Fruit fly (Drosophila melanogaster): ENCODE measurements around the gene Ack.

Gene Ack

DNA sequence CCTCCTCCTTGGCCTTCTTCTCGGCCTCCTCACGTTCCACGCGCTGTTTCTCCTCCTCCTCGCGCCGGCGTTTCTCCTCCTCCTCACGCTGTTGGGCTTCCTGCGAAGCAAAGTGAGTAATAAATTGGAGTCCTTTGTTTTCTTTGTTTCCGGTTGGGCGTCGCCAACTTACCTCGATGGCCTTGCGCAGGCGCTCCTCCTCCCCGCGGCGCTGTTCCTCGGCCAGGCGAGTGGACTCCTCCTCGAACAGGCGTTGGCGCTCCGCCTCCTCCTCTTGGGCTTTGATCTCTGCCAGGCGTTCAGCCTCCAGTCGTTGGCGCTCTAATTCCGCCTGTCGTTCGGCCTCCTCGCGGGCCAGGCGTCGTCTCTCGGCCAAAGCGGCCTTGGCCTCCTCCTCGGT, 17.7 kb downstream of the Ack start:
- TF ChIP-seq CG11294 (GFP tag; IDR thresholded peaks at IDR 0.05): no peak
- TF ChIP-seq dac (GFP tag; optimal IDR thresholded peaks at IDR 0.05): no peak
- TF ChIP-seq Lpt (GFP tag; optimal IDR thresholded peaks at IDR 0.05): no peak
- TF ChIP-seq Smox (GFP tag; optimal IDR thresholded peaks at IDR 0.05): no peak
- no peak for TF ChIP-seq Hr39 (GFP tag; optimal IDR thresholded peaks at IDR 0.05)
- TF ChIP-seq Hr4 (GFP tag; optimal IDR thresholded peaks at IDR 0.05): no peak

DNA sequence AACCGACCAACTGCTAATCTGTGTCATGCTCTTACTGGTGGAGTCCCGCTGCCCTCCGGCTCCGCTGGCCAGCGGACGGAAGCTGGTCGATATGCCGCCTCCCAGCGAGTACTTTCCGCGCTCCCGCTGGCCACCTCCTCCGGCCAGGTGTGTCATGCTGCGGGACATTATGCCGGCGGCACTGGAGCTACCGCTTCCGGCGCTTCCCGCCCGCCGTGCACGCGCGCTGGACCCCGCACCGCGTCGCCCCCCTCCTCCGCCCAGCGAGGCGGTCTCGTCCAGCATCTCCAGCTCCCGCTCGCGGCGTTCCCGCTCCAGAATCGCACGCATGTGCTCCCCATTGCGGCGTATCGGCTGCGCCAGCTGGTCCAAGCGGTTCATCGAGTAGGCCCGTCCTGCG, 20.6 kb downstream of the Ack start:
- TF ChIP-seq Ets96B (tag; optimal IDR thresholded peaks at IDR 0.05) (no peak), CG8319 (GFP tag; optimal IDR thresholded peaks at IDR 0.05) (no peak), CG9139 (GFP tag; optimal IDR thresholded peaks at IDR 0.05) (no peak), CG32006 (GFP tag; optimal IDR thresholded peaks at IDR 0.05) (no peak), Smox (GFP tag; optimal IDR thresholded peaks at IDR 0.05) (no peak), CG6163 (GFP tag; IDR thresholded peaks at IDR 0.05) (no peak), CG16779 (tag; optimal IDR thresholded peaks at IDR 0.05) (no peak), acj6 (GFP tag; optimal IDR thresholded peaks at IDR 0.05) (no peak), CG8119 (GFP tag; IDR thresholded peaks at IDR 0.05) (no peak), CG6792 (GFP tag; optimal IDR thresholded peaks at IDR 0.05) (no peak)

DNA sequence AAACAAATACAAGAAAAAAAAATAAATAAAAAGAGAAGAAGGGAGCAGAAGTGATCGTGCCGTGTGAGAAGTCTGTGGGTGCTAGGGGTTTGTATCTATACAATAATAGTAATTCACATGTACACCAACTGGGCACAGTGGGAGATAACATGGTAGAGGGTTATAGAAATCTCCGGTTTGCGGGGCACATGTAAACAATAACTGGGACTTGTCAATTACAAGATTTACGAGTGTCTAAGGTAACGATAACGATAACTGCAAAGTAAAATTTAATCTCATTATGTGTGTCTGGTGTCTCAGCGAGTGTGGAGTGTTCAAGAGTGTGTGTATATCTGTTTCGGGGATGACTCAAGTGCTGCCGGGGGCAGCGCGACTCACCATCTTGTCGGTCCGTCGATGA, 22.8 kb downstream of the Ack start:
- TF ChIP-seq CG6163 (GFP tag; IDR thresholded peaks at IDR 0.05) (no peak), CG31627 (GFP tag; optimal IDR thresholded peaks at IDR 0.05) (no peak), fkh (GFP tag; optimal IDR thresholded peaks at IDR 0.05) (peak; percentile 61), svp (GFP tag) (peak; percentile 58), dsx (GFP tag; optimal IDR thresholded peaks at IDR 0.05; ENCODE audit: poor library complexity, severe bottlenecking) (no peak), Blimp-1 (GFP tag; optimal IDR thresholded peaks at IDR 0.05) (no peak), fd85E (GFP tag; optimal IDR thresholded peaks at IDR 0.05) (no peak), CG32006 (GFP tag; optimal IDR thresholded peaks at IDR 0.05) (no peak), CG6276 (GFP tag; optimal IDR thresholded peaks at IDR 0.05) (no peak), Met (GFP tag; optimal IDR thresholded peaks at IDR 0.05) (no peak)

DNA sequence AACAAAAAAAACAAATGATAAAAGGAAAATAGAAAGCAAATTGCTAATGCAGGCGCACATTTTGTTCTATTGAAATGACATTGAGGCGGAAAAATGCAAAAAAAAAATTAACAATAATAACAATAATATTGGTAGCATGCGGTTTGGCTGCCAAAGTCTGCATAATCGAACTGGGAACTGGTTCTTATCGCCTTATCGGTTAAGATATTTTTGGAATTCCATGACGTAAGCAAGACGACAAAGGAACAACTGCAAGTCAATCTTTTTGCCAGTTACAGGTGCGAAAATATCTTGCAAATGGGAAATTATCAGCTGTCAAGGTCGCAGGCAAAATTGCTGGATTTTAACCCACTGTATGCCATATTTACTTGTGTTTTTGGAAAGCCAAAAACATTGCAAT, 24.6 kb downstream of the Ack start:
- TF ChIP-seq vri (GFP tag; optimal IDR thresholded peaks at IDR 0.05) (peak; percentile 94), fd85E (GFP tag; optimal IDR thresholded peaks at IDR 0.05) (no peak), svp (GFP tag) (peak; percentile 55)

DNA sequence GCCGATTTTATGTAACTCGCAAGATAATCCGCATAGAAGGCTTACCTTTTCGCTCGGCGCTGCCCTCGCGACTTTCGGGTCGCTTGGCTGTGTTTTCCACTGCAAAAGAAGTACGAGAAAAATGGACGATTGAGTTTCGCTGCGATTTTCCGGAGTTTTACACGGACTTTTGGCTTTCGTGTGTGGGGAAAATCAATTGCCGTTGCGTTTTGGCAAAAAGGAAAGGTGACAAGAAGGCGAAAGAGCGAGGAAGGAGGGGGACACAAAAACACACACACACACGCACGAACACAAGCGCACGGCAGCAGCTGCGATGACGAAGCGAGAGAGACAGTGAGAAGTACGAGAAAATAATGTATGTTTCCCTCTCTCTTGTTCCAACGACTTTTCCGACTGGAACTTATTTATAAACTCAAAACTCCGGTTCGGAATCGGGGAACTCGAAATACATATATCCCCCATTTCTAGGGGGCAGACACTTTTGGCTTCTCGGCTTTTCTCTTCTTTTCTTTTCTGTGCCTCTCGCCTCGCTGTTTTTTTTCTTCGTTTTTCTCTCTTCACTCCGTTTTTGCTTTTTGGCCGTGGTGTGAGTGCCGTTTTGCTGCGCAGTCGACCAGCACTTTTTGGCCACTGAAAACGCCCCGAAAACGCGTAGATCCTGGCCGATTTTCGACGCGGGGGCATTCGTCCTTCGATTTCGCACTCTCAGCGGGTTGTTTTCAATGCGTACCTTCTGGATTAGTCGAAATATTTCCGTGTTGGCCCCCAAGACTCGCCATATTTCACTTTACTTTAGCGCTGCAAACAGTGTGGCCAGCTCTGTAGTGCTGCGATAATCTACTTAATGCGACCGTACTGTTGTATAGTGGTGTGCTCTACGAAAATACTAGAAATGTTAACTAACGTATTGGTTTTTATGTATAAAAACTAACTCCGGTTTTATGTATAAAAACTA, 26.0 kb downstream of the Ack start, which contains the start of gene ens:
ens (minus strand) TSS at position 827 of the 955 bp plus-strand sequence.
- TF ChIP-seq CG11294 (GFP tag; IDR thresholded peaks at IDR 0.05): no peak
- TF ChIP-seq CG6792 (GFP tag; optimal IDR thresholded peaks at IDR 0.05): no peak
- no peak for TF ChIP-seq Blimp-1 (GFP tag; optimal IDR thresholded peaks at IDR 0.05)
- TF ChIP-seq Hr39 (GFP tag; optimal IDR thresholded peaks at IDR 0.05): no peak
- TF ChIP-seq CG8119 (GFP tag; IDR thresholded peaks at IDR 0.05): peak; percentile 73
- TF ChIP-seq CG6854 (GFP tag; optimal IDR thresholded peaks at IDR 0.05): peak; percentile 60
- TF ChIP-seq Met (GFP tag; optimal IDR thresholded peaks at IDR 0.05): no peak
- TF ChIP-seq CG10631 (GFP tag; optimal IDR thresholded peaks at IDR 0.05): no peak
- no peak for TF ChIP-seq CG8319 (GFP tag; optimal IDR thresholded peaks at IDR 0.05)
- no peak for TF ChIP-seq CG32006 (GFP tag; optimal IDR thresholded peaks at IDR 0.05)
- TF ChIP-seq dsx (GFP tag; optimal IDR thresholded peaks at IDR 0.05; ENCODE audit: poor library complexity, severe bottlenecking): no peak
- TF ChIP-seq CG15336 (GFP tag; IDR thresholded peaks at IDR 0.05): peak; percentile 9; the same call in 1 of the 2 replicates
- peak; percentile 23 for TF ChIP-seq esn (GFP tag; optimal IDR thresholded peaks at IDR 0.05)
- TF ChIP-seq CG9139 (GFP tag; optimal IDR thresholded peaks at IDR 0.05): no peak
- peak; percentile 74 for TF ChIP-seq svp (GFP tag)

DNA sequence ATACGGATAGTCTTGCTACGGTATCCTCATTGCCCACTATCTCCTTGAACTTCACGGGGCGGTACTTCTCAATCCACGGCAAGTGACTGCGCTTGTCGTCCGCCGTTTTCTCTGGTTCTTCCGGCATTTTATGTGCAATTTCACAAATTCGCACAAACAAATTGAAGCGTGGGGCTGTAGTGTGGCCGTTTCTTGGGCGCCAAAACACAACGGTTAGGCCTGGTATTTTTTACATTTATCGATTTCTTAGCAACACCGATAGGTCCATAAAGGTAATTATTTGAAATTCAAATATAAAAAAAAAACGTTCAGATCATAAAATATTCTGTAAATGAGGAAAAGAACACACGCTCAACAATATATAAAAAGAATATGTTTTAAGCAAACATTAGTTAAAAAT, 27.9 kb downstream of the Ack start, which contains the start of gene RfC4:
RfC4 (minus strand) TSS at position 182 of the 400 bp plus-strand sequence.
- TF ChIP-seq dsx (GFP tag; optimal IDR thresholded peaks at IDR 0.05; ENCODE audit: poor library complexity, severe bottlenecking): no peak
- TF ChIP-seq net (GFP tag; optimal IDR thresholded peaks at IDR 0.05): no peak
